Fruit fly (Drosophila melanogaster): ENCODE data around the gene OXA1L.

DNA sequence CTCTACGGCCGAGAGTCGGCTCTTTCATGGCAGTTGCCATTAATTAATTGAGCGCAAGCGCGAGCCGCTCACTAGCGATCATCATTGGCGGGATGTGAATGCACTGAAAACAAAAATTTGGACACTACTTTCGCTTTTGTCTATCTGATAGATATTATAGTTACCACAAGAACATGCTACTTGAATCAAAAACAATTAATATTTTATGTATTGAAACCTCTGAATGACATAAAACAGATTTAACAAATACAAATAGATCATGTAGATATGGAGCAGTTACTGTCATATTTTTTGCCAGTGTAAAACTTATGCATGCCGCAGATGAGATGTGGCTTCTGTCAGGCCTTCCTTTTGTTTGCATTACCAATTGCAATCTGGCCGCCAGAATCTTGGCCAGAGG is 41.7 kb upstream of the OXA1L start:
- TF ChIP-seq Sin3A (optimal IDR thresholded peaks at IDR 0.05) (no peak), ttk (optimal IDR thresholded peaks at IDR 0.05) (no peak), h (optimal IDR thresholded peaks at IDR 0.05) (no peak), Myc (optimal IDR thresholded peaks at IDR 0.05) (no peak), psq (optimal IDR thresholded peaks at IDR 0.05) (no peak), insv (optimal IDR thresholded peaks at IDR 0.05) (no peak)

Data from Kc167 (cell line).